Worm (Caenorhabditis elegans): ENCODE data around the gene ZK632.10.

The ZK632.10 gene

DNA sequence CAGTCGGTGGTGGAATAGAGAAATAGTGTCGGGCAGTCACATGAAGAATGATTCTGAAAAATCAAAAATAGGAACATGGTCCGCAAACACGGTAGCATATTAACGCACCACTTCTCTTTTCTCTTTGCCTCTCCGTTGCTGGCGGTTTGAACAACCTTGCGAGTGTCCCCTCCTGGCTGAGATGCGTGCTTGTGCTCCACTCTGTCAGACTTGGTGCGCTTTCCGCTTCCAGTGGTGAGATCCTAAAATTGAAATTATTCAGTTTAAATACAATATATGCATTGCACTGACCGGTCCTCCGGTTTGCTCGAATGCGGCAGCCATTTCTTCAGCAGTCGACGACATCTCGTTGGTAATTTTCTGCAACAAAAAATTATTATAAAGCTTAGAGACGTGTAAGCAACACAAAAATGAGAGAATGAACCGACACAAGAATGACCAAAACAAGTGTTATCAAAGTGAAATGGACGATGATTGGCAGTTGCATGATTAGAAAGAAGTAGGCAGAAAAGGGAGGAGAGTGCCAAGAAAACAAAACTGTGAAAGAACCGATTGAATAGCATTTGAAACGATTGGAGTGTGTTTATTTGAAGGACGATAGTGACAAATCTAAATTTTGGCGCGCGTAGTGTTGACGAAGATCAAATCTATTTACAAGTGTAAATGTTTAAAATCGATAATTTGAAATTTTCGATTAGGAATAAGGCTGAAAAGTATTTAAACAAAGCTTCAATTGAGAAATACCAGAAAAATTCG, 2.3 kb downstream of the ZK632.10 start, which contains the start of gene ZK632.9:
TSS of gene ZK632.9 (minus strand) at position 360 of the 756 bp plus-strand sequence.
- TF ChIP-seq C16A3.4 (tag; optimal IDR thresholded peaks at IDR 0.05) (no peak), mep-1 (tag; optimal IDR thresholded peaks at IDR 0.05) (peak; percentile 12), lin-35 (GFP tag; optimal IDR thresholded peaks at IDR 0.05) (peak; percentile 33 to 36), ztf-11 (tag; optimal IDR thresholded peaks at IDR 0.05) (no peak), mef-2 (tag; optimal IDR thresholded peaks at IDR 0.05) (no peak), rnt-1 (tag; optimal IDR thresholded peaks at IDR 0.05) (no peak), swsn-7 (tag; optimal IDR thresholded peaks at IDR 0.05) (no peak), nhr-20 (tag; optimal IDR thresholded peaks at IDR 0.05) (no peak), dpl-1 (GFP tag; optimal IDR thresholded peaks at IDR 0.05) (peak; percentile 21 to 33 (median 32)), ceh-88 (GFP tag; IDR thresholded peaks at IDR 0.05) (no peak), elt-3 (tag; optimal IDR thresholded peaks at IDR 0.05) (peak in 1 of 6 experiments; percentile 67), lsy-2 (tag; optimal IDR thresholded peaks at IDR 0.05) (peak in 1 of 2 experiments; percentile 9), lir-3 (tag; optimal IDR thresholded peaks at IDR 0.05; ENCODE audit: poor library complexity) (no peak), snpc-4 (tag; optimal IDR thresholded peaks at IDR 0.05) (no peak), fkh-4 (tag; optimal IDR thresholded peaks at IDR 0.05; ENCODE audit: borderline replicate concordance) (no peak), nhr-77 (tag; optimal IDR thresholded peaks at IDR 0.05) (no peak), snu-23 (GFP tag; optimal IDR thresholded peaks at IDR 0.05) (peak; percentile 33), egl-13 (tag; optimal IDR thresholded peaks at IDR 0.05) (no peak), fkh-8 (tag; optimal IDR thresholded peaks at IDR 0.05) (no peak), pqm-1 (tag; optimal IDR thresholded peaks at IDR 0.05) (no peak), dsc-1 (tag; optimal IDR thresholded peaks at IDR 0.05) (no peak), aha-1 (tag; optimal IDR thresholded peaks at IDR 0.05) (no peak), unc-30 (tag; optimal IDR thresholded peaks at IDR 0.05) (no peak), mdl-1 (tag; optimal IDR thresholded peaks at IDR 0.05) (no peak), zag-1 (tag; optimal IDR thresholded peaks at IDR 0.05) (no peak), nhr-76 (tag; optimal IDR thresholded peaks at IDR 0.05) (no peak), nhr-237 (tag; optimal IDR thresholded peaks at IDR 0.05) (no peak), zip-4 (GFP tag; optimal IDR thresholded peaks at IDR 0.05) (no peak), hpl-2 (GFP tag; optimal IDR thresholded peaks at IDR 0.05) (no peak), blmp-1 (tag; optimal IDR thresholded peaks at IDR 0.05) (peak; percentile 58), F16B12.6 (tag; optimal IDR thresholded peaks at IDR 0.05) (peak; percentile 30), unc-62 (GFP tag; optimal IDR thresholded peaks at IDR 0.05) (no peak), skn-1 (tag; optimal IDR thresholded peaks at IDR 0.05) (no peak), lin-14 (GFP tag; optimal IDR thresholded peaks at IDR 0.05) (peak; percentile 31)

DNA sequence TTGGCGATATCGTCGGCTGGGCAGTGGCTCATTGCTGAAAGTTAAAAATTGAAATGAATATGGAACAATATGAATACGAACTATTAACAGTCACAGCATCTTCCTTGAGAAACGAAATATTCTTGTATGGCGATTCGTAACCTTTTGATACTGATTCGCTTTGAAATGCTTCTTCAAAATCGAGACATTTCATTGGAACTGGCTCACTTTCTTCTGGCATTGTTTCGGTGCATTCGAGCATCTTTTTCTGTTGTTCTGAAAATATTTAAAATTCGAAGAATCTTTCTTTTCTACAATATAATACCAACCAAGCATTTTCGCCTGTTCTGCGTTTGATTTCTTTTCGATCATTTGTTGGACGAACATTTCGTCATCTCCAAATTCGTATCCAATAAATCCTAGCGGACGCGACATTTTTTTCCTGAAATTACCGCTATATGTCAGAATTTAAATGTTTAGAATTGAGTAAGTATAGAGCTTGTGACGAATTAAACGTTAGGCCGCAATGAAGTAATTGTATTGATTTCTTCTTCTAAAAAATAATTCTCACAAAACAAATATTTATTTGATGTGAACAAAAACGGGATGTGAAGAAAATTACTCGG, 3.1 kb downstream of the ZK632.10 start, which contains the start of gene lin-52:
TSS of gene lin-52 (minus strand) at position 421 of the 605 bp plus-strand sequence.
- peak; percentile 31 for TF ChIP-seq nhr-20 (tag; optimal IDR thresholded peaks at IDR 0.05)
- peak; percentile 87 for TF ChIP-seq ama-1 (optimal IDR thresholded peaks at IDR 0.05)
- no peak for TF ChIP-seq egl-13 (tag; optimal IDR thresholded peaks at IDR 0.05)
- TF ChIP-seq elt-2 (tag; optimal IDR thresholded peaks at IDR 0.05): peak; percentile 11
- 0 out of 2 replicates have a peak, but pooled peaks have one; percentile 9 for TF ChIP-seq grh-1 (GFP tag; IDR thresholded peaks at IDR 0.05)
- 0 out of 2 replicates have a peak, but pooled peaks have one; percentile 4 for TF ChIP-seq nhr-19 (GFP tag; conservative IDR thresholded peaks at IDR 0.05)
- no peak for TF ChIP-seq C34B4.2 (tag; optimal IDR thresholded peaks at IDR 0.05)
- TF ChIP-seq nhr-47 (tag; optimal IDR thresholded peaks at IDR 0.05): peak; percentile 38
- peak; percentile 81 for TF ChIP-seq nhr-85 (tag)
- peak; percentile 43 for TF ChIP-seq nhr-90 (tag; optimal IDR thresholded peaks at IDR 0.05; ENCODE audit: poor library complexity)
- TF ChIP-seq nhr-71 (tag; optimal IDR thresholded peaks at IDR 0.05): peak; percentile 61
- peak; percentile 8 for TF ChIP-seq lin-13 (GFP tag; optimal IDR thresholded peaks at IDR 0.05)
- TF ChIP-seq C04F5.9 (tag; optimal IDR thresholded peaks at IDR 0.05): no peak
